Fruit fly (Drosophila melanogaster) whole organism, embryonic: ENCODE results near the gene Mks1.

Source experiments
- Antp ChIP-seq: fragments of 200-800 bp; sonication (Bioruptor generic); optimal IDR thresholded peaks from 3 replicates; lab custom pipeline; 2016; ENCODE audit warnings: missing biosample characterization, missing genetic modification characterization
- Atf6 ChIP-seq: fragments of 200-800 bp; sonication (Bioruptor generic); IDR thresholded peaks from 2 replicates; pipeline ENCODE4 v1.3.6; 2022; ENCODE audit warnings: missing biosample characterization, missing genetic modification characterization
- CG10321 ChIP-seq: fragments of 200-800 bp; sonication (Bioruptor generic); IDR thresholded peaks from 2 replicates; pipeline ENCODE4 v1.3.6; 2022; ENCODE audit warnings: missing biosample characterization, missing genetic modification characterization
- CG10654 ChIP-seq: fragments of 200-800 bp; sonication (Bioruptor generic); optimal IDR thresholded peaks from 2 replicates; lab custom pipeline; 2016; ENCODE audit warnings: missing biosample characterization, missing genetic modification characterization
- CG10979 ChIP-seq: fragments of 200-800 bp; sonication (Bioruptor generic); optimal IDR thresholded peaks from 2 replicates; lab custom pipeline; 2018; ENCODE audit warnings: missing biosample characterization, mild to moderate bottlenecking, missing genetic modification characterization, moderate library complexity
- CG11456 ChIP-seq: fragments of 200-800 bp; sonication (Bioruptor generic); IDR thresholded peaks from 3 replicates; pipeline ENCODE4 v1.3.6; 2022; ENCODE audit warnings: missing biosample characterization, missing genetic modification characterization
- CG12219 ChIP-seq: fragments of 200-800 bp; sonication (Bioruptor generic); optimal IDR thresholded peaks from 3 replicates; lab custom pipeline; 2018; ENCODE audit warnings: missing biosample characterization, mild to moderate bottlenecking, missing genetic modification characterization
- CG12659 ChIP-seq: fragments of 200-800 bp; sonication (Bioruptor generic); optimal IDR thresholded peaks from 3 replicates; lab custom pipeline; 2017; ENCODE audit warnings: mild to moderate bottlenecking, missing biosample characterization, missing genetic modification reagents, missing genetic modification characterization
- CG12744 ChIP-seq: fragments of 200-800 bp; sonication (Bioruptor generic); optimal IDR thresholded peaks from 2 replicates; lab custom pipeline; 2016; ENCODE audit warnings: missing biosample characterization, missing genetic modification characterization
- CG12769 ChIP-seq: fragments of 200-800 bp; sonication (Bioruptor generic); optimal IDR thresholded peaks from 2 replicates; lab custom pipeline; 2019; ENCODE audit warnings: missing biosample characterization, mild to moderate bottlenecking, missing genetic modification characterization, moderate library complexity
- CG16815 ChIP-seq: fragments of 200-800 bp; sonication (Bioruptor generic); optimal IDR thresholded peaks from 3 replicates; lab custom pipeline; 2017; ENCODE audit warnings: missing biosample characterization, mild to moderate bottlenecking, missing genetic modification characterization
- CG18262 ChIP-seq: fragments of 200-800 bp; optimal IDR thresholded peaks from 3 replicates; lab custom pipeline; 2019; ENCODE audit warnings: missing biosample characterization, mild to moderate bottlenecking, missing genetic modification characterization, moderate library complexity
- CG18619 ChIP-seq: fragments of 200-800 bp; sonication (Bioruptor generic); optimal IDR thresholded peaks from 3 replicates; lab custom pipeline; 2017; ENCODE audit warnings: missing biosample characterization, mild to moderate bottlenecking, missing genetic modification characterization
- CG2120 ChIP-seq: fragments of 200-800 bp; sonication (Bioruptor generic); optimal IDR thresholded peaks from 3 replicates; lab custom pipeline; 2016; ENCODE audit warnings: missing biosample characterization, missing genetic modification characterization
- CG3163 ChIP-seq: fragments of 200-800 bp; sonication (Bioruptor generic); optimal IDR thresholded peaks from 3 replicates; lab custom pipeline; 2016; ENCODE audit warnings: missing biosample characterization, missing genetic modification characterization
- CG32532 ChIP-seq: fragments of 200-800 bp; sonication (Bioruptor generic); IDR thresholded peaks from 2 replicates; pipeline ENCODE4 v1.3.6; 2022; ENCODE audit warnings: missing biosample characterization, missing genetic modification characterization
- CG32767 ChIP-seq: fragments of 200-800 bp; sonication (Bioruptor generic); IDR thresholded peaks from 2 replicates; pipeline ENCODE4 v1.3.6; 2022; ENCODE audit warnings: missing biosample characterization, missing genetic modification characterization
- CG3281 ChIP-seq: fragments of 200-800 bp; sonication (Bioruptor generic); optimal IDR thresholded peaks from 3 replicates; lab custom pipeline; 2017; ENCODE audit warnings: missing biosample characterization, mild to moderate bottlenecking, missing genetic modification characterization
- CG6765 ChIP-seq: fragments of 200-800 bp; sonication (Bioruptor generic); optimal IDR thresholded peaks from 3 replicates; lab custom pipeline; 2017; ENCODE audit warnings: missing biosample characterization, mild to moderate bottlenecking, missing genetic modification characterization
- CG7786 ChIP-seq: fragments of 200-800 bp; sonication (Bioruptor generic); optimal IDR thresholded peaks from 2 replicates; lab custom pipeline; 2016; ENCODE audit warnings: missing biosample characterization, missing genetic modification characterization
- CG9727 ChIP-seq: fragments of 200-800 bp; sonication (Bioruptor generic); optimal IDR thresholded peaks from 3 replicates; lab custom pipeline; 2017; ENCODE audit warnings: missing biosample characterization, mild to moderate bottlenecking, missing genetic modification characterization
- CG9817 ChIP-seq: fragments of 200-800 bp; sonication (Bioruptor generic); optimal IDR thresholded peaks from 2 replicates; lab custom pipeline; 2018; ENCODE audit warnings: missing biosample characterization, mild to moderate bottlenecking, missing genetic modification characterization, moderate library complexity
- CG9932 ChIP-seq: fragments of 200-800 bp; sonication (Bioruptor generic); IDR thresholded peaks from 2 replicates; pipeline ENCODE4 v1.3.6; 2022; ENCODE audit warnings: missing biosample characterization, missing genetic modification characterization
- Camta ChIP-seq: fragments of 200-800 bp; sonication (Bioruptor generic); optimal IDR thresholded peaks from 2 replicates; lab custom pipeline; 2016; ENCODE audit warnings: missing biosample characterization, missing genetic modification characterization
- Dek ChIP-seq: fragments of 200-800 bp; sonication (Bioruptor generic); optimal IDR thresholded peaks from 3 replicates; lab custom pipeline; 2019; ENCODE audit warnings: missing biosample characterization, mild to moderate bottlenecking, missing genetic modification characterization, moderate library complexity
- Drgx ChIP-seq: fragments of 200-800 bp; sonication (Bioruptor generic); IDR thresholded peaks from 2 replicates; pipeline ENCODE4 v1.3.6; 2022; ENCODE audit warnings: missing biosample characterization, missing genetic modification characterization
- Ets65A ChIP-seq: fragments of 200-800 bp; sonication (Bioruptor generic); peaks from one replicate; lab custom pipeline; 2016; ENCODE audit warnings: missing biosample characterization, missing genetic modification characterization
- GATAe ChIP-seq: fragments of 200-800 bp; sonication (Bioruptor generic); conservative IDR thresholded peaks from 2 replicates; pipeline ENCODE4 v1.3.6; 2022; ENCODE audit warnings: missing biosample characterization, missing genetic modification characterization
- Gug ChIP-seq: fragments of 200-800 bp; sonication (Bioruptor generic); IDR thresholded peaks from 4 replicates; pipeline ENCODE4 v1.3.6; 2022; ENCODE audit warnings: missing biosample characterization, missing genetic modification characterization
- Meics ChIP-seq: fragments of 200-800 bp; sonication (Bioruptor generic); optimal IDR thresholded peaks from 2 replicates; lab custom pipeline; 2017; ENCODE audit warnings: missing biosample characterization, mild to moderate bottlenecking, missing genetic modification characterization
- Scr ChIP-seq: fragments of 200-800 bp; sonication (Bioruptor generic); IDR thresholded peaks from 2 replicates; pipeline ENCODE4 v1.3.6; 2022; ENCODE audit warnings: missing biosample characterization, missing genetic modification characterization; ENCODE audit not compliant: partially characterized antibody
- Ssrp ChIP-seq: fragments of 200-800 bp; sonication (Bioruptor generic); optimal IDR thresholded peaks from 2 replicates; lab custom pipeline; 2018; ENCODE audit warnings: missing biosample characterization, mild to moderate bottlenecking, missing genetic modification characterization, moderate library complexity
- al ChIP-seq: fragments of 200-800 bp; sonication (Bioruptor generic); IDR thresholded peaks from 2 replicates; pipeline ENCODE4 v1.3.6; 2022; ENCODE audit warnings: missing biosample characterization, missing genetic modification characterization
- bab2 ChIP-seq: fragments of 200-800 bp; sonication (Bioruptor generic); optimal IDR thresholded peaks from 2 replicates; lab custom pipeline; 2016; ENCODE audit warnings: missing biosample characterization, missing genetic modification characterization
- cas ChIP-seq: fragments of 200-800 bp; sonication (Bioruptor generic); IDR thresholded peaks from 2 replicates; pipeline ENCODE4 v1.3.6; 2022; ENCODE audit warnings: missing biosample characterization, missing genetic modification characterization
- corto ChIP-seq: fragments of 200-800 bp; sonication (Bioruptor generic); optimal IDR thresholded peaks from 2 replicates; lab custom pipeline; 2016; ENCODE audit warnings: missing biosample characterization, mild to moderate bottlenecking, missing genetic modification characterization, moderate library complexity
- crp ChIP-seq, 2 experiments: fragments of 200-800 bp; sonication (Bioruptor generic); optimal IDR thresholded peaks; 2 replicates in 1 of 2; 3 replicates in 1 of 2; lab custom pipeline; 2017; ENCODE audit warnings: missing biosample characterization in 2 of 2, missing genetic modification characterization in 2 of 2, mild to moderate bottlenecking in 1 of 2, moderate library complexity in 1 of 2
- dmrt99B ChIP-seq: fragments of 200-800 bp; sonication (Bioruptor generic); optimal IDR thresholded peaks from 2 replicates; lab custom pipeline; 2018; ENCODE audit warnings: missing biosample characterization, mild to moderate bottlenecking, missing genetic modification characterization, moderate library complexity
- exex ChIP-seq: fragments of 200-800 bp; sonication (Bioruptor generic); optimal IDR thresholded peaks from 4 replicates; lab custom pipeline; 2018; ENCODE audit warnings: missing biosample characterization, mild to moderate bottlenecking, missing genetic modification characterization, moderate library complexity
- fu2 ChIP-seq: fragments of 200-800 bp; sonication (Bioruptor generic); optimal IDR thresholded peaks from 2 replicates; lab custom pipeline; 2016; ENCODE audit warnings: missing biosample characterization, missing genetic modification characterization
- gem ChIP-seq: fragments of 200-800 bp; sonication (Bioruptor generic); optimal IDR thresholded peaks from 2 replicates; lab custom pipeline; 2019; ENCODE audit warnings: missing biosample characterization, mild to moderate bottlenecking, missing genetic modification characterization, moderate library complexity
- jumu ChIP-seq: fragments of 200-800 bp; sonication (Bioruptor generic); optimal IDR thresholded peaks from 3 replicates; lab custom pipeline; 2016; ENCODE audit warnings: missing biosample characterization, missing genetic modification characterization
- ken ChIP-seq: fragments of 200-800 bp; sonication (Bioruptor generic); IDR thresholded peaks from 3 replicates; pipeline ENCODE4 v1.3.6; 2022; ENCODE audit warnings: missing biosample characterization, missing genetic modification characterization
- mam ChIP-seq: fragments of 200-800 bp; sonication (Bioruptor generic); optimal IDR thresholded peaks from 3 replicates; lab custom pipeline; 2016; ENCODE audit warnings: missing biosample characterization, missing genetic modification characterization
- pum ChIP-seq: fragments of 200-800 bp; sonication (Bioruptor generic); optimal IDR thresholded peaks from 2 replicates; lab custom pipeline; 2016; ENCODE audit warnings: missing biosample characterization, missing genetic modification characterization
- sens-2 ChIP-seq: fragments of 200-800 bp; sonication (Bioruptor generic); IDR thresholded peaks from 2 replicates; pipeline ENCODE4 v1.3.6; 2022; ENCODE audit warnings: missing biosample characterization, missing genetic modification characterization
- sim ChIP-seq: fragments of 200-800 bp; sonication (Bioruptor generic); IDR thresholded peaks from 2 replicates; pipeline ENCODE4 v1.3.6; 2022; ENCODE audit warnings: missing biosample characterization, missing genetic modification characterization
- sima ChIP-seq: fragments of 200-800 bp; sonication (Bioruptor generic); optimal IDR thresholded peaks from 2 replicates; lab custom pipeline; 2016; ENCODE audit warnings: missing biosample characterization, missing genetic modification characterization
- sna ChIP-seq: fragments of 200-800 bp; sonication (Bioruptor generic); IDR thresholded peaks from 2 replicates; pipeline ENCODE4 v1.3.6; 2022; ENCODE audit warnings: missing biosample characterization, missing genetic modification characterization; ENCODE audit not compliant: partially characterized antibody
- vnd ChIP-seq: fragments of 200-800 bp; sonication (Bioruptor generic); IDR thresholded peaks from 3 replicates; pipeline ENCODE4 v1.3.6; 2022; ENCODE audit warnings: missing biosample characterization, missing genetic modification characterization; ENCODE audit not compliant: partially characterized antibody

Mks1 gene

DNA sequence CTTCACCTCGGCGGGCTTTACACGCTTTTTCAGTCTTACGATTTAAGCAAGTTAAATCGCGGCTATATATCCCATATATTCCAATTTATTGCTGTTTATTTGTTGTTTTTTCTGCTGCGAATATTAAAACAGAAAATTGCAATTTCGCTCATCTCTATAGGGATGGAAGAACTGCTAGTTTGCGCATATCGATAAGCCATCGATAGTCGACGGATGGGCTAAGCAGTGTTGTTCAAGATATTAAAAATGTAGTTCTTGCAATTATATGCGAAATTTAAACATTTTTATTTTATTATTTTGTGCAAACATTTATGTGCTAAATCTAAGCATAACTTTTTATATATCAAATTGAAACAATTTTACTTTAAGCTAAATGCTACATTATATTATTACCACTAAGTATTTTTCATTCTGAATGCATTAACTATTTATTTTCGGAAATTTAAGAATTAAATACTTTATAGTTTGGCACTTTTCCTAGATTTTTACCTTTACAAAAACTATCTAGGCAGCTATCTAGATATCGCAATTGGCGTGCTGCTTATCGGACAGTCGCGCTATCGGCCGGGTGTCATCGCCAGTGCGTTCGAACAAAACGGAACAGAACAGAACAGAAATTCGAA is 33.4 kb downstream of the Mks1 start, which contains the start of the genes Rab40 and CG42258 (continued):
- TF ChIP-seq Gug (GFP tag; lab: Robert Waterston, UW) (peak; percentile 38; the same call in 1 of the 4 replicates), Scr (GFP tag; lab: Robert Waterston, UW) (peak; percentile 73), dmrt99B (tag; lab: Kevin White, UChicago) (peak; percentile 24), CG7786 (peak; percentile 41), CG11456 (GFP tag; lab: Robert Waterston, UW) (peak; percentile 20; the same call in 2 of the 3 replicates), CG16815 (GFP tag; lab: Kevin White, UChicago) (peak; percentile 23), CG9727 (GFP tag; lab: Kevin White, UChicago) (peak; percentile 63), gem (peak; percentile 60), CG2120 (GFP tag; lab: Kevin White, UChicago) (peak; percentile 67), CG12769 (tag; lab: Kevin White, UChicago) (no peak), corto (GFP tag; lab: Kevin White, UChicago) (no peak), Ssrp (tag; lab: Kevin White, UChicago) (peak; percentile 3), Ets65A (GFP tag; lab: Kevin White, UChicago) (peak; percentile 82), CG3163 (GFP tag; lab: Kevin White, UChicago) (no peak), CG18619 (GFP tag; lab: Kevin White, UChicago) (peak; percentile 16), CG12659 (GFP tag; lab: Kevin White, UChicago) (peak; percentile 51), bab2 (peak; percentile 41), sens-2 (GFP tag; lab: Robert Waterston, UW) (0 out of 2 replicates have a peak, but pooled peaks have one; percentile 37), Atf6 (GFP tag; lab: Robert Waterston, UW) (no peak), Antp (GFP tag; lab: Kevin White, UChicago) (peak; percentile 30), CG10321 (no peak), CG18262 (tag; lab: Kevin White, UChicago) (peak; percentile 55), crp (GFP tag; optimal IDR thresholded peaks at IDR 0.05; lab: Kevin White, UChicago) (no peak), CG12744 (no peak), pum (GFP tag; lab: Kevin White, UChicago) (peak; percentile 56), CG3281 (peak; percentile 20), fu2 (GFP tag; lab: Kevin White, UChicago) (peak; percentile 44), ken (GFP tag; lab: Robert Waterston, UW) (peak; percentile 65; the same call in 1 of the 3 replicates), sna (GFP tag; lab: Robert Waterston, UW) (peak; percentile 44; the same call in 1 of the 2 replicates), Drgx (GFP tag; lab: Robert Waterston, UW) (no peak), CG9932 (GFP tag; lab: Robert Waterston, UW) (peak; percentile 72), exex (no peak), sima (GFP tag; lab: Kevin White, UChicago) (no peak), CG10979 (tag; lab: Kevin White, UChicago) (peak; percentile 17), CG12219 (GFP tag; lab: Kevin White, UChicago) (no peak), Dek (no peak), GATAe (GFP tag; lab: Robert Waterston, UW) (no peak), jumu (GFP tag; lab: Kevin White, UChicago) (peak; percentile 32), CG32532 (GFP tag; lab: Robert Waterston, UW) (peak; percentile 47), al (GFP tag; lab: Robert Waterston, UW) (no peak; the same call in 1 of the 2 replicates), CG10654 (GFP tag; lab: Kevin White, UChicago) (peak; percentile 19), sim (no peak), mam (GFP tag; lab: Kevin White, UChicago) (peak; percentile 66), cas (GFP tag; lab: Robert Waterston, UW) (0 out of 2 replicates have a peak, but pooled peaks have one; percentile 7), Camta (GFP tag; lab: Kevin White, UChicago) (peak; percentile 10), CG6765 (GFP tag; lab: Kevin White, UChicago) (no peak), CG32767 (GFP tag; lab: Robert Waterston, UW) (no peak), Meics (GFP tag; lab: Kevin White, UChicago) (peak; percentile 36), CG9817 (tag; lab: Kevin White, UChicago) (peak; percentile 1), vnd (GFP tag; lab: Robert Waterston, UW) (peak; percentile 53; the same call in 1 of the 3 replicates)
